Worm (Caenorhabditis elegans) whole organism, young adult: Measurements from ENCODE around the gene cpin-1.

Source experiments
- C17E4.6 ChIP-seq: fragments of 200-800 bp; sonication (Bioruptor generic); IDR thresholded peaks from 2 replicates; pipeline ENCODE4 v1.3.6; 2022; ENCODE audit warnings: missing genetic modification reagents, missing genetic modification characterization, missing compliant biosample characterization
- D2030.7 ChIP-seq: fragments of 200-800 bp; sonication (Bioruptor generic); IDR thresholded peaks from 2 replicates; pipeline ENCODE4 v1.3.6; 2022; ENCODE audit warnings: missing genetic modification reagents, missing genetic modification characterization, missing compliant biosample characterization
- F33H1.4 ChIP-seq: fragments of 200-800 bp; sonication (Bioruptor generic); IDR thresholded peaks from 2 replicates; pipeline ENCODE4 v1.3.6; 2022; ENCODE audit warnings: missing genetic modification reagents, missing genetic modification characterization, missing compliant biosample characterization
- T07F8.4 ChIP-seq: sonication (generic microtip); optimal IDR thresholded peaks from 2 replicates; lab custom pipeline; 2016; ENCODE audit warnings: mild to moderate bottlenecking, missing genetic modification characterization, moderate library complexity, missing compliant biosample characterization
- Y67H2A.10 ChIP-seq: fragments of 200-800 bp; sonication (Bioruptor generic); conservative IDR thresholded peaks from 2 replicates; pipeline ENCODE4 v1.3.6; 2022; ENCODE audit warnings: missing genetic modification reagents, missing genetic modification characterization, missing compliant biosample characterization
- Y95B8A.8 ChIP-seq: fragments of 200-800 bp; sonication (Bioruptor generic); IDR thresholded peaks from 2 replicates; pipeline ENCODE4 v1.3.6; 2022; ENCODE audit warnings: missing genetic modification reagents, missing genetic modification characterization, missing compliant biosample characterization
- akir-1 ChIP-seq: fragments of 200-800 bp; sonication (Bioruptor generic); optimal IDR thresholded peaks from 2 replicates; lab custom pipeline; 2018; ENCODE audit warnings: mild to moderate bottlenecking, missing genetic modification characterization, moderate library complexity, missing compliant biosample characterization
- ama-1 ChIP-seq, 3 experiments: fragments of 150-350 bp in 1 of 3; sonication (generic microtip) in 2 of 3; optimal IDR thresholded peaks; 2 replicates each; lab custom pipeline; 2014 to 2018; ENCODE audit warnings: missing biosample characterization in 2 of 3, missing genetic modification characterization in 2 of 3, missing genetic modification reagents in 2 of 3
- ccch-3 ChIP-seq: fragments of 200-800 bp; sonication (Bioruptor generic); optimal IDR thresholded peaks from 2 replicates; lab custom pipeline; 2018; ENCODE audit warnings: mild to moderate bottlenecking, missing genetic modification characterization, missing compliant biosample characterization
- ceh-27 ChIP-seq: fragments of 200-800 bp; sonication (Bioruptor generic); optimal IDR thresholded peaks from 2 replicates; lab custom pipeline; 2018; ENCODE audit warnings: mild to moderate bottlenecking, missing genetic modification characterization, moderate library complexity, missing compliant biosample characterization
- ceh-58 ChIP-seq: fragments of 200-800 bp; sonication (Bioruptor generic); IDR thresholded peaks from 2 replicates; pipeline ENCODE4 v1.3.6; 2022; ENCODE audit warnings: missing genetic modification characterization, missing compliant biosample characterization
- chd-7 ChIP-seq: sonication (generic microtip); optimal IDR thresholded peaks from 2 replicates; lab custom pipeline; 2016; ENCODE audit warnings: mild to moderate bottlenecking, missing genetic modification characterization, moderate library complexity, missing compliant biosample characterization
- egrh-3 ChIP-seq: fragments of 200-800 bp; sonication (Bioruptor generic); IDR thresholded peaks from 2 replicates; pipeline ENCODE4 v1.3.6; 2022; ENCODE audit warnings: missing genetic modification reagents, missing genetic modification characterization, missing compliant biosample characterization
- ekl-4 ChIP-seq: fragments of 200-800 bp; sonication (Bioruptor generic); IDR thresholded peaks from 2 replicates; pipeline ENCODE4 v1.3.6; 2022; ENCODE audit warnings: missing genetic modification reagents, missing genetic modification characterization, missing compliant biosample characterization
- hlh-26 ChIP-seq: fragments of 200-800 bp; sonication (Bioruptor generic); conservative IDR thresholded peaks from 2 replicates; pipeline ENCODE4 v1.3.6; 2022; ENCODE audit warnings: missing genetic modification reagents, missing genetic modification characterization, missing compliant biosample characterization
- hmg-20 ChIP-seq: fragments of 200-800 bp; sonication (Bioruptor generic); IDR thresholded peaks from 2 replicates; pipeline ENCODE4 v1.3.6; 2022; ENCODE audit warnings: missing genetic modification reagents, missing genetic modification characterization, missing compliant biosample characterization
- hsf-1 ChIP-seq: fragments of 200-800 bp; sonication (Bioruptor generic); IDR thresholded peaks from 2 replicates; pipeline ENCODE4 v1.3.6; 2022; ENCODE audit warnings: missing genetic modification reagents, missing genetic modification characterization, missing compliant biosample characterization
- madf-10 ChIP-seq: sonication (generic microtip); optimal IDR thresholded peaks from 2 replicates; lab custom pipeline; 2016; ENCODE audit warnings: mild to moderate bottlenecking, missing genetic modification characterization, missing compliant biosample characterization
- madf-3 ChIP-seq: fragments of 200-800 bp; sonication (Bioruptor generic); IDR thresholded peaks from 2 replicates; pipeline ENCODE4 v1.3.6; 2022; ENCODE audit warnings: missing genetic modification reagents, missing genetic modification characterization, missing compliant biosample characterization
- madf-8 ChIP-seq: fragments of 200-800 bp; sonication (Bioruptor generic); conservative IDR thresholded peaks from 2 replicates; pipeline ENCODE4 v1.3.6; 2022; ENCODE audit warnings: missing genetic modification reagents, missing genetic modification characterization, missing compliant biosample characterization
- mel-28 ChIP-seq: sonication (generic microtip); optimal IDR thresholded peaks from 2 replicates; lab custom pipeline; 2016; ENCODE audit warnings: borderline replicate concordance, mild to moderate bottlenecking, missing genetic modification characterization, missing compliant biosample characterization
- mes-4 ChIP-seq: sonication (generic microtip); optimal IDR thresholded peaks from 2 replicates; lab custom pipeline; 2016; ENCODE audit warnings: missing genotype, missing genetic modification characterization, missing compliant biosample characterization
- nhr-27 ChIP-seq: fragments of 200-800 bp; sonication (Bioruptor generic); optimal IDR thresholded peaks from 2 replicates; lab custom pipeline; 2018; ENCODE audit warnings: mild to moderate bottlenecking, missing genetic modification characterization, moderate library complexity, missing compliant biosample characterization
- nhr-90 ChIP-seq: sonication (generic microtip); optimal IDR thresholded peaks from 2 replicates; lab custom pipeline; 2016; ENCODE audit warnings: missing genotype, mild to moderate bottlenecking, missing genetic modification characterization, missing compliant biosample characterization
- repo-1 ChIP-seq: sonication (generic microtip); optimal IDR thresholded peaks from 2 replicates; lab custom pipeline; 2017; ENCODE audit warnings: mild to moderate bottlenecking, missing genetic modification characterization, missing compliant biosample characterization
- rpc-1 ChIP-seq, 2 experiments: fragments of 150-350 bp in 1 of 2; sonication (generic microtip) in 1 of 2; optimal IDR thresholded peaks; 2 replicates each; lab custom pipeline; 2014 to 2018; ENCODE audit warnings: missing biosample characterization in 1 of 2, missing genetic modification characterization in 1 of 2, missing genetic modification reagents in 1 of 2, missing genotype in 1 of 2
- sea-2 ChIP-seq: fragments of 200-800 bp; sonication (Bioruptor generic); IDR thresholded peaks from 2 replicates; pipeline ENCODE4 v1.3.6; 2022; ENCODE audit warnings: missing genetic modification characterization, missing compliant biosample characterization
- snpc-1.1 ChIP-seq: sonication (generic microtip); optimal IDR thresholded peaks from 2 replicates; lab custom pipeline; 2017; ENCODE audit warnings: missing genetic modification characterization, mild to moderate bottlenecking, missing compliant biosample characterization, antibody characterized with exemption, moderate library complexity, missing genotype, missing genetic modification reagents; ENCODE audit not compliant: insufficient read depth
- snpc-1.3 ChIP-seq: sonication (generic microtip); optimal IDR thresholded peaks from 2 replicates; lab custom pipeline; 2017; ENCODE audit warnings: missing genetic modification characterization, mild to moderate bottlenecking, missing compliant biosample characterization, antibody characterized with exemption, moderate library complexity, missing genotype, missing genetic modification reagents; ENCODE audit not compliant: insufficient read depth
- snpc-4 ChIP-seq, 5 experiments: fragments of 150-350 bp in 1 of 5; sonication (generic microtip) in 4 of 5; optimal IDR thresholded peaks; 2 replicates each; lab custom pipeline; 2014 to 2018; ENCODE audit warnings: missing genetic modification characterization in 5 of 5, missing biosample characterization in 3 of 5, antibody characterized with exemption in 2 of 5, mild to moderate bottlenecking in 2 of 5, missing compliant biosample characterization in 2 of 5, missing genotype in 2 of 5, moderate library complexity in 2 of 5, missing genetic modification reagents in 1 of 5
- unc-130 ChIP-seq: sonication (generic microtip); optimal IDR thresholded peaks from 2 replicates; lab custom pipeline; 2016; ENCODE audit warnings: missing genetic modification reagents, missing genetic modification characterization, missing compliant biosample characterization
- ztf-3 ChIP-seq: fragments of 200-800 bp; sonication (Bioruptor generic); optimal IDR thresholded peaks from 2 replicates; lab custom pipeline; 2018; ENCODE audit warnings: mild to moderate bottlenecking, missing genetic modification characterization, missing compliant biosample characterization

cpin-1 gene

ce11 chrIV:9410766-9411165 is 39.7 kb upstream of the cpin-1 start:
- TF ChIP-seq F33H1.4 (GFP tag; lab: Robert Waterston, UW): peak; percentile 64
- peak; percentile 58; the same call in 1 of the 2 replicates for TF ChIP-seq egrh-3 (GFP tag; lab: Robert Waterston, UW)

- no peak for TF ChIP-seq repo-1
- no peak for TF ChIP-seq nhr-90
- TF ChIP-seq chd-7 (tag; lab: Kevin White, UChicago): no peak
- TF ChIP-seq akir-1 (GFP tag; lab: Kevin White, UChicago): no peak
- TF ChIP-seq ceh-58 (GFP tag; lab: Robert Waterston, UW): no peak
- TF ChIP-seq sea-2: no peak
- no peak for TF ChIP-seq Y95B8A.8 (GFP tag; lab: Robert Waterston, UW)
- TF ChIP-seq D2030.7 (GFP tag; lab: Robert Waterston, UW): no peak
- TF ChIP-seq hsf-1 (GFP tag; lab: Robert Waterston, UW): no peak
- TF ChIP-seq snpc-1.3: no peak
- TF ChIP-seq hmg-20 (GFP tag; lab: Robert Waterston, UW): no peak
- TF ChIP-seq C17E4.6: no peak
- TF ChIP-seq T07F8.4 (tag; lab: Kevin White, UChicago): no peak
- TF ChIP-seq ceh-27 (GFP tag; lab: Kevin White, UChicago): no peak
These were observed 28.1 kb upstream of the cpin-1 start, which contains the start of gene F56D5.9 for ce11 chrIV:9422408-9422807. TSS of gene F56D5.9 (minus strand) at chrIV:9422508.

ce11 chrIV:9423095-9423494 is 27.4 kb upstream of the cpin-1 start, which contains the start of gene srxa-2:
TSS of gene srxa-2 (plus strand) at chrIV:9423395.
- TF ChIP-seq hlh-26 (GFP tag; lab: Robert Waterston, UW) (no peak), madf-3 (GFP tag; lab: Robert Waterston, UW) (no peak), madf-10 (tag; lab: Kevin White, UChicago) (no peak), mes-4 (tag; lab: Kevin White, UChicago) (no peak), ekl-4 (GFP tag; lab: Robert Waterston, UW) (no peak), ccch-3 (GFP tag; lab: Kevin White, UChicago) (no peak), F33H1.4 (GFP tag; lab: Robert Waterston, UW) (no peak), ama-1 (optimal IDR thresholded peaks at IDR 0.05; lab: Kevin White, UChicago) (no peak), ama-1 (GFP tag; optimal IDR thresholded peaks at IDR 0.05; lab: Kevin White, UChicago) (no peak), Y67H2A.10 (GFP tag; lab: Robert Waterston, UW) (no peak), madf-8 (no peak), mel-28 (tag; lab: Kevin White, UChicago) (no peak), snpc-1.1 (tag; lab: Kevin White, UChicago) (no peak)

- TF ChIP-seq snpc-4 (GFP tag; optimal IDR thresholded peaks at IDR 0.05; lab: Kevin White, UChicago) (no peak), snpc-4 (tag; optimal IDR thresholded peaks at IDR 0.05; lab: Kevin White, UChicago) (no peak), rpc-1 (optimal IDR thresholded peaks at IDR 0.05; lab: Kevin White, UChicago) (no peak), rpc-1 (tag; optimal IDR thresholded peaks at IDR 0.05; lab: Kevin White, UChicago) (no peak), nhr-27 (no peak), unc-130 (GFP tag; lab: Kevin White, UChicago) (no peak), ztf-3 (GFP tag; lab: Kevin White, UChicago) (no peak), D2030.7 (GFP tag; lab: Robert Waterston, UW) (no peak)
These were observed 22.5 kb upstream of the cpin-1 start, which contains the start of gene F59B8.1 for ce11 chrIV:9427959-9428358. TSS of gene F59B8.1 (plus strand) at chrIV:9428259.
